Worm (Caenorhabditis elegans): ENCODE measurements around the gene H12D21.9.
"Not testable (repeated sequence)": the region's sequence is repeated elsewhere in the genome, so short reads cannot be mapped to it uniquely, and the experiment has no call there.

Gene H12D21.9

ce11 chrV:14895557-14895956 is 13.7 kb downstream of the H12D21.9 start, which contains the start of gene mpst-3 (continued):
- TF ChIP-seq Y105C5A.15 (GFP tag; IDR thresholded peaks at IDR 0.05), result no peak
- TF ChIP-seq nhr-111 (GFP tag; optimal IDR thresholded peaks at IDR 0.05), result no peak
- TF ChIP-seq F37D6.2 (tag; optimal IDR thresholded peaks at IDR 0.05), result no peak
- TF ChIP-seq Y75B8A.6 (GFP tag; IDR thresholded peaks at IDR 0.05), result no peak
- no peak for TF ChIP-seq T26A8.4 (GFP tag; IDR thresholded peaks at IDR 0.05)
- TF ChIP-seq duxl-1 (tag; optimal IDR thresholded peaks at IDR 0.05; ENCODE audit: poor library complexity), result no peak
- TF ChIP-seq rbr-2 (tag; optimal IDR thresholded peaks at IDR 0.05), result no peak

ce11 chrV:14893355-14894050 is 15.8 kb downstream of the H12D21.9 start, which contains the start of the genes mpst-2 and H12D21.5:
TSS of gene mpst-2 (minus strand) at chrV:14893455.
TSS of gene H12D21.5 (plus strand) at chrV:14894000.
- TF ChIP-seq nhr-76 (tag; optimal IDR thresholded peaks at IDR 0.05), result no peak
- TF ChIP-seq zfp-2 (tag; optimal IDR thresholded peaks at IDR 0.05), result no peak
- no peak for TF ChIP-seq lin-29 (GFP tag; IDR thresholded peaks at IDR 0.05)
- TF ChIP-seq nhr-25 (tag; optimal IDR thresholded peaks at IDR 0.05; ENCODE audit: borderline replicate concordance, insufficient read depth), result no peak
- TF ChIP-seq D1046.2 (GFP tag; IDR thresholded peaks at IDR 0.05), result no peak
- TF ChIP-seq nhr-42 (GFP tag; IDR thresholded peaks at IDR 0.05), result no peak
- TF ChIP-seq egl-43 (GFP tag; IDR thresholded peaks at IDR 0.05), result no peak
- no peak for TF ChIP-seq T26A8.4 (GFP tag; IDR thresholded peaks at IDR 0.05)
- no peak for TF ChIP-seq mep-1 (tag; optimal IDR thresholded peaks at IDR 0.05)
- TF ChIP-seq daf-12 (tag; optimal IDR thresholded peaks at IDR 0.05), result no peak
- no peak for TF ChIP-seq hlh-11 (tag; optimal IDR thresholded peaks at IDR 0.05)
- no peak for TF ChIP-seq nhr-10 (tag; optimal IDR thresholded peaks at IDR 0.05)
- no peak for TF ChIP-seq fkh-10 (GFP tag; optimal IDR thresholded peaks at IDR 0.05)
- no peak for TF ChIP-seq skn-1 (tag; optimal IDR thresholded peaks at IDR 0.05)
- no peak for TF ChIP-seq saeg-2 (GFP tag; IDR thresholded peaks at IDR 0.05)
- TF ChIP-seq ctbp-1 (GFP tag; IDR thresholded peaks at IDR 0.05), result no peak

- not testable (repeated sequence) for TF ChIP-seq fos-1 (tag; optimal IDR thresholded peaks at IDR 0.05); lir-3 (tag; optimal IDR thresholded peaks at IDR 0.05); ceh-44 (GFP tag; IDR thresholded peaks at IDR 0.05)
These were observed 18.5 kb downstream of the H12D21.9 start, which contains the start of gene nspa-2 for ce11 chrV:14890782-14891181. TSS of gene nspa-2 (plus strand) at chrV:14891082.

DNA sequence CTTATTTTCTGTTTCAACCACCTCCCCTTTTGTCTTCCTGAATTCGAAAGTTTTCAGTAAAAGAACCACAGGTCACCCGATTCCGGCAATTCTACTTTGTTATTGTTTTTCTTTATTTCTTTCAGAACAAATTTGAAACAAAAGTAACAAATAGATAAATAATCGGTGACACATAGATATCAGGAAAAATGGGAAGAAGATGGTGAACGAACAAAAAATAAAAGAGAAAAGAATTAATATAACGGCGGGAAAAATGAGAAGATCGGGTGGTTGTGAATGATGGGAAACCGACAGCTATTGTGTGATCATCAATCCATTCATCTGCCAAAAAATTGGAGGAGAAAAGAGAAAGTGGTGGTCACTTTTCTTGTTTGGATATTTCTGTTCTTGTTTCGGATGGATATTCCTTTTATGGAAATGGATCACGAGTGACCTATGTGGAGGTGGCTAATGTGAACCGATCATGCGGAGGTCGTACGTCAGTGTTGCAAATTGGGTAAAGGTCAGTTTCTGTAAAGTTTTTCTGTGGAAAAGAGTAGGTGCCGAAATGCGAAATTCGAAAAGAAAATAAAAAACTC is 31.9 kb downstream of the H12D21.9 start:
- TF ChIP-seq ceh-20 (GFP tag; IDR thresholded peaks at IDR 0.05), result no peak
- no peak for TF ChIP-seq zag-1 (tag; optimal IDR thresholded peaks at IDR 0.05)
- TF ChIP-seq nhr-28 (tag; optimal IDR thresholded peaks at IDR 0.05), result peak; percentile 8
- no peak for TF ChIP-seq pha-4 (GFP tag; IDR thresholded peaks at IDR 0.05)
- no peak for TF ChIP-seq pha-4 (tag; optimal IDR thresholded peaks at IDR 0.05)
- TF ChIP-seq unc-62 (GFP tag; optimal IDR thresholded peaks at IDR 0.05 in 1 of 2), result peak in 1 of 2 experiments; percentile 62
- TF ChIP-seq unc-62 (tag; optimal IDR thresholded peaks at IDR 0.05), result no peak
- TF ChIP-seq T26A8.4 (GFP tag; IDR thresholded peaks at IDR 0.05), result no peak
- TF ChIP-seq ceh-32 (tag; optimal IDR thresholded peaks at IDR 0.05; ENCODE audit: poor library complexity), result no peak
- TF ChIP-seq F26F4.8 (GFP tag; conservative IDR thresholded peaks at IDR 0.05), result no peak
- TF ChIP-seq lir-3 (tag; optimal IDR thresholded peaks at IDR 0.05), result no peak
- peak; percentile 11 for TF ChIP-seq hlh-11 (tag; optimal IDR thresholded peaks at IDR 0.05)
- no peak for TF ChIP-seq skn-1 (tag; optimal IDR thresholded peaks at IDR 0.05)
- TF ChIP-seq ceh-82 (tag; optimal IDR thresholded peaks at IDR 0.05), result no peak
- no peak for TF ChIP-seq nhr-11 (tag; optimal IDR thresholded peaks at IDR 0.05)
- no peak for TF ChIP-seq Y5F2A.4 (GFP tag; optimal IDR thresholded peaks at IDR 0.05)
- no peak for TF ChIP-seq ztf-11 (tag; optimal IDR thresholded peaks at IDR 0.05)
- TF ChIP-seq daf-16 (GFP tag; optimal IDR thresholded peaks at IDR 0.05), result no peak
- no peak for TF ChIP-seq daf-16 (tag; optimal IDR thresholded peaks at IDR 0.05)
- no peak for TF ChIP-seq ctbp-1 (GFP tag; IDR thresholded peaks at IDR 0.05)
- no peak for TF ChIP-seq daf-8 (GFP tag; IDR thresholded peaks at IDR 0.05)
- TF ChIP-seq zip-2 (tag; optimal IDR thresholded peaks at IDR 0.05), result no peak
- no peak for TF ChIP-seq nhr-42 (GFP tag; IDR thresholded peaks at IDR 0.05)
- no peak for TF ChIP-seq daf-12 (tag; optimal IDR thresholded peaks at IDR 0.05)
- no peak for TF ChIP-seq mxl-2 (GFP tag; conservative IDR thresholded peaks at IDR 0.05)
- peak; percentile 29 for TF ChIP-seq hlh-30 (tag; optimal IDR thresholded peaks at IDR 0.05; ENCODE audit: insufficient read depth)
- TF ChIP-seq unc-130 (GFP tag; optimal IDR thresholded peaks at IDR 0.05), result no peak

All from whole organism, L4 larva.